Worm (Caenorhabditis elegans): ENCODE measurements around the gene T25D3.3.

Gene T25D3.3

ce11 chrII:129770-130169 is 22.6 kb upstream of the T25D3.3 start:
- TF ChIP-seq him-1 (tag; optimal IDR thresholded peaks at IDR 0.05): no peak
- no peak for TF ChIP-seq W03F9.2 (tag; optimal IDR thresholded peaks at IDR 0.05)
- no peak for TF ChIP-seq dao-5 (tag; optimal IDR thresholded peaks at IDR 0.05)

- no peak for TF ChIP-seq W03F9.2 (tag; optimal IDR thresholded peaks at IDR 0.05)
- TF ChIP-seq him-1 (tag; optimal IDR thresholded peaks at IDR 0.05): no peak
- no peak for TF ChIP-seq dao-5 (tag; optimal IDR thresholded peaks at IDR 0.05)
Observed at ce11 chrII:133548-134275, 18.7 kb upstream of the T25D3.3 start, which contains the start of gene cwn-1. Gene cwn-1 (minus strand): TSS chrII:133598.

- TF ChIP-seq dao-5 (tag; optimal IDR thresholded peaks at IDR 0.05) (no peak), W03F9.2 (tag; optimal IDR thresholded peaks at IDR 0.05) (no peak), him-1 (tag; optimal IDR thresholded peaks at IDR 0.05) (no peak)
Observed at ce11 chrII:135166-135565, 17.2 kb upstream of the T25D3.3 start, which contains the start of gene K10B4.1. Gene K10B4.1 (plus strand): TSS chrII:135466.

ce11 chrII:146933-147332 is 5.5 kb upstream of the T25D3.3 start, which contains the start of gene T25D3.4:
Gene T25D3.4 (plus strand): TSS chrII:147233.
- no peak for TF ChIP-seq dao-5 (tag; optimal IDR thresholded peaks at IDR 0.05)
- no peak for TF ChIP-seq W03F9.2 (tag; optimal IDR thresholded peaks at IDR 0.05)
- TF ChIP-seq him-1 (tag; optimal IDR thresholded peaks at IDR 0.05): no peak

ce11 chrII:151495-151894 is 888 bp upstream of the T25D3.3 start:
- TF ChIP-seq W03F9.2 (tag; optimal IDR thresholded peaks at IDR 0.05): no peak
- TF ChIP-seq dao-5 (tag; optimal IDR thresholded peaks at IDR 0.05): no peak
- no peak for TF ChIP-seq him-1 (tag; optimal IDR thresholded peaks at IDR 0.05)

- TF ChIP-seq W03F9.2 (tag; optimal IDR thresholded peaks at IDR 0.05): peak; percentile 90
- TF ChIP-seq dao-5 (tag; optimal IDR thresholded peaks at IDR 0.05): no peak
- TF ChIP-seq him-1 (tag; optimal IDR thresholded peaks at IDR 0.05): peak; percentile 73
Observed at ce11 chrII:155904-156303, 3.5 kb downstream of the T25D3.3 start, which contains the start of gene mrpl-28. Gene mrpl-28 (minus strand): TSS chrII:156009.

- TF ChIP-seq dao-5 (tag; optimal IDR thresholded peaks at IDR 0.05): no peak
- TF ChIP-seq him-1 (tag; optimal IDR thresholded peaks at IDR 0.05): no peak
- TF ChIP-seq W03F9.2 (tag; optimal IDR thresholded peaks at IDR 0.05): no peak
Observed at ce11 chrII:156999-157499, 4.7 kb downstream of the T25D3.3 start.

- TF ChIP-seq dao-5 (tag; optimal IDR thresholded peaks at IDR 0.05): no peak
- no peak for TF ChIP-seq W03F9.2 (tag; optimal IDR thresholded peaks at IDR 0.05)
- no peak for TF ChIP-seq him-1 (tag; optimal IDR thresholded peaks at IDR 0.05)
Observed at ce11 chrII:158004-158731, 5.8 kb downstream of the T25D3.3 start.

ce11 chrII:159294-159922 is 7.0 kb downstream of the T25D3.3 start:
- TF ChIP-seq him-1 (tag; optimal IDR thresholded peaks at IDR 0.05) (no peak), W03F9.2 (tag; optimal IDR thresholded peaks at IDR 0.05) (peak; percentile 3)

ce11 chrII:160561-161123 is 8.3 kb downstream of the T25D3.3 start:
- TF ChIP-seq dao-5 (tag; optimal IDR thresholded peaks at IDR 0.05): no peak
- TF ChIP-seq W03F9.2 (tag; optimal IDR thresholded peaks at IDR 0.05): no peak
- no peak for TF ChIP-seq him-1 (tag; optimal IDR thresholded peaks at IDR 0.05)

ce11 chrII:161275-161674 is 8.9 kb downstream of the T25D3.3 start:
- TF ChIP-seq dao-5 (tag; optimal IDR thresholded peaks at IDR 0.05) (no peak), W03F9.2 (tag; optimal IDR thresholded peaks at IDR 0.05) (no peak), him-1 (tag; optimal IDR thresholded peaks at IDR 0.05) (no peak)

ce11 chrII:162182-162581 is 9.8 kb downstream of the T25D3.3 start, which contains the start of gene etr-1:
Gene etr-1 (plus strand): TSS chrII:162374.
- no peak for TF ChIP-seq dao-5 (tag; optimal IDR thresholded peaks at IDR 0.05)
- TF ChIP-seq him-1 (tag; optimal IDR thresholded peaks at IDR 0.05): no peak
- no peak for TF ChIP-seq W03F9.2 (tag; optimal IDR thresholded peaks at IDR 0.05)

- TF ChIP-seq him-1 (tag; optimal IDR thresholded peaks at IDR 0.05) (no peak), W03F9.2 (tag; optimal IDR thresholded peaks at IDR 0.05) (no peak), dao-5 (tag; optimal IDR thresholded peaks at IDR 0.05) (no peak)
Observed at ce11 chrII:163229-163628, 10.8 kb downstream of the T25D3.3 start.
